Worm (Caenorhabditis elegans) whole organism, L1 larva: ENCODE results near the gene fbxa-37.

ENCODE experiments used
- C04F5.9 ChIP-seq: sonication (generic microtip); optimal IDR thresholded peaks from 2 replicates; lab custom pipeline; 2016; ENCODE audit warnings: missing genetic modification characterization, missing compliant biosample characterization
- C34B4.2 ChIP-seq: sonication (generic microtip); optimal IDR thresholded peaks from 2 replicates; lab custom pipeline; 2017; ENCODE audit warnings: mild to moderate bottlenecking, missing genetic modification characterization, missing compliant biosample characterization
- aha-1 ChIP-seq: fragments of 150-350 bp; optimal IDR thresholded peaks from 2 replicates; lab custom pipeline; 2014; ENCODE audit warnings: missing biosample characterization, missing genetic modification characterization
- ama-1 ChIP-seq: fragments of 150-350 bp; optimal IDR thresholded peaks from 2 replicates; lab custom pipeline; 2014
- blmp-1 ChIP-seq: fragments of 150-350 bp; optimal IDR thresholded peaks from 2 replicates; lab custom pipeline; 2014; ENCODE audit warnings: missing biosample characterization, missing genetic modification characterization
- ceh-90 ChIP-seq: sonication (generic microtip); optimal IDR thresholded peaks from 2 replicates; lab custom pipeline; 2016; ENCODE audit warnings: missing genetic modification characterization, missing compliant biosample characterization
- egl-27 ChIP-seq, 2 experiments: fragments of 150-350 bp in 1 of 2; sonication (generic microtip); optimal IDR thresholded peaks; 3 replicates each; lab custom pipeline; 2017 to 2018; ENCODE audit warnings: missing biosample characterization in 2 of 2, missing genetic modification characterization in 2 of 2, missing genetic modification reagents in 2 of 2
- elt-2 ChIP-seq: sonication (generic microtip); optimal IDR thresholded peaks from 2 replicates; lab custom pipeline; 2016; ENCODE audit warnings: missing genetic modification characterization, mild to moderate bottlenecking, inconsistent platforms, missing compliant biosample characterization, missing genetic modification reagents
- ets-5 ChIP-seq: fragments of 200-800 bp; sonication (Bioruptor generic); IDR thresholded peaks from 2 replicates; pipeline ENCODE4 v1.3.6; 2022; ENCODE audit warnings: missing genetic modification characterization, missing compliant biosample characterization
- fkh-10 ChIP-seq: sonication (generic microtip); optimal IDR thresholded peaks from 2 replicates; lab custom pipeline; 2017; ENCODE audit warnings: missing biosample characterization, missing genetic modification reagents, missing genetic modification characterization
- fos-1 ChIP-seq: fragments of 150-350 bp; optimal IDR thresholded peaks from 2 replicates; lab custom pipeline; 2014; ENCODE audit warnings: missing biosample characterization, missing genetic modification characterization
- lin-13 ChIP-seq: fragments of 150-350 bp; optimal IDR thresholded peaks from 2 replicates; lab custom pipeline; 2014; ENCODE audit warnings: missing biosample characterization, missing genetic modification reagents, missing genetic modification characterization
- lin-14 ChIP-seq: fragments of 200-800 bp; sonication (Bioruptor generic); optimal IDR thresholded peaks from 2 replicates; lab custom pipeline; 2018; ENCODE audit warnings: mild to moderate bottlenecking, missing genetic modification characterization, moderate library complexity, missing compliant biosample characterization
- lin-35 ChIP-seq, 2 experiments: fragments of 150-350 bp; optimal IDR thresholded peaks; 2 replicates each; lab custom pipeline; 2014; ENCODE audit warnings: missing biosample characterization in 2 of 2, missing genetic modification characterization in 2 of 2, missing genetic modification reagents in 2 of 2
- lin-39 ChIP-seq: fragments of 150-350 bp; optimal IDR thresholded peaks from 2 replicates; lab custom pipeline; 2014; ENCODE audit warnings: missing biosample characterization, missing genetic modification reagents, missing genetic modification characterization
- mep-1 ChIP-seq: fragments of 150-350 bp; optimal IDR thresholded peaks from 2 replicates; lab custom pipeline; 2014; ENCODE audit warnings: missing biosample characterization, missing genetic modification characterization
- nhr-19 ChIP-seq: fragments of 200-800 bp; sonication (Bioruptor generic); conservative IDR thresholded peaks from 2 replicates; pipeline ENCODE4 v1.3.6; 2022; ENCODE audit warnings: missing genetic modification characterization, missing compliant biosample characterization
- nhr-237 ChIP-seq: fragments of 150-350 bp; optimal IDR thresholded peaks from 2 replicates; lab custom pipeline; 2014; ENCODE audit warnings: missing biosample characterization, missing genetic modification characterization
- nhr-76 ChIP-seq: sonication (generic microtip); optimal IDR thresholded peaks from 2 replicates; lab custom pipeline; 2017; ENCODE audit warnings: missing biosample characterization, missing genetic modification characterization
- pag-3 ChIP-seq: sonication (generic microtip); optimal IDR thresholded peaks from 2 replicates; lab custom pipeline; 2017; ENCODE audit warnings: missing genetic modification characterization, mild to moderate bottlenecking, missing compliant biosample characterization, antibody characterized with exemption, borderline replicate concordance; ENCODE audit not compliant: insufficient read depth
- pqm-1 ChIP-seq: sonication (generic microtip); optimal IDR thresholded peaks from 3 replicates; lab custom pipeline; 2017; ENCODE audit warnings: missing biosample characterization, missing genetic modification characterization
- rnt-1 ChIP-seq: sonication (generic microtip); optimal IDR thresholded peaks from 2 replicates; lab custom pipeline; 2016; ENCODE audit warnings: mild to moderate bottlenecking, missing genetic modification characterization, moderate library complexity, missing compliant biosample characterization
- snu-23 ChIP-seq: sonication (generic microtip); optimal IDR thresholded peaks from 2 replicates; lab custom pipeline; 2016; ENCODE audit warnings: missing genetic modification characterization, missing compliant biosample characterization
- sup-37 ChIP-seq: fragments of 200-800 bp; sonication (Bioruptor generic); optimal IDR thresholded peaks from 2 replicates; lab custom pipeline; 2018; ENCODE audit warnings: mild to moderate bottlenecking, missing genetic modification characterization, missing compliant biosample characterization
- unc-62 ChIP-seq: fragments of 150-350 bp; optimal IDR thresholded peaks from 2 replicates; lab custom pipeline; 2014; ENCODE audit warnings: missing biosample characterization, missing genetic modification reagents, missing genetic modification characterization
- xbp-1 ChIP-seq: sonication (generic microtip); optimal IDR thresholded peaks from 2 replicates; lab custom pipeline; 2016; ENCODE audit warnings: missing genetic modification characterization, missing compliant biosample characterization
- zag-1 ChIP-seq: fragments of 150-350 bp; optimal IDR thresholded peaks from 2 replicates; lab custom pipeline; 2014; ENCODE audit warnings: missing biosample characterization, missing genetic modification characterization

The fbxa-37 gene

ce11 chrIII:1324513-1324912 is 39.7 kb downstream of the fbxa-37 start, which contains the start of gene fbxa-14:
fbxa-14 (minus strand) TSS chrIII:1324613.
- TF ChIP-seq elt-2 (tag; lab: Kevin White, UChicago) = no peak
- no peak for TF ChIP-seq nhr-237 (tag; lab: Kevin White, UChicago)
- no peak for TF ChIP-seq xbp-1
- no peak for TF ChIP-seq lin-35 (GFP tag; optimal IDR thresholded peaks at IDR 0.05; lab: Kevin White, UChicago)
- TF ChIP-seq ceh-90 (tag; lab: Kevin White, UChicago) = no peak
- TF ChIP-seq blmp-1 (tag; lab: Kevin White, UChicago) = no peak
- TF ChIP-seq egl-27 (tag; optimal IDR thresholded peaks at IDR 0.05; lab: Kevin White, UChicago) = no peak
- TF ChIP-seq pqm-1 (tag; lab: Kevin White, UChicago) = no peak
- no peak for TF ChIP-seq nhr-19 (GFP tag; lab: Robert Waterston, UW)
- TF ChIP-seq snu-23 (GFP tag; lab: Kevin White, UChicago) = no peak
- TF ChIP-seq ets-5 (GFP tag; lab: Robert Waterston, UW) = no peak
- TF ChIP-seq C04F5.9 = no peak
- no peak for TF ChIP-seq zag-1
- TF ChIP-seq C34B4.2 (tag; lab: Kevin White, UChicago) = no peak
- no peak for TF ChIP-seq lin-39 (tag; lab: Kevin White, UChicago)
- TF ChIP-seq fkh-10 (GFP tag; lab: Kevin White, UChicago) = no peak

ce11 chrIII:1326490-1326889 is 41.7 kb downstream of the fbxa-37 start, which contains the start of gene Y82E9BL.18:
Y82E9BL.18 (plus strand) TSS chrIII:1326790.
- TF ChIP-seq xbp-1 (no peak), lin-14 (GFP tag; lab: Kevin White, UChicago) (no peak), mep-1 (no peak), snu-23 (GFP tag; lab: Kevin White, UChicago) (no peak), unc-62 (GFP tag; lab: Kevin White, UChicago) (no peak), nhr-19 (GFP tag; lab: Robert Waterston, UW) (no peak), lin-13 (GFP tag; lab: Kevin White, UChicago) (no peak), C04F5.9 (no peak), pag-3 (no peak), nhr-76 (tag; lab: Kevin White, UChicago) (no peak), ama-1 (no peak), rnt-1 (tag; lab: Kevin White, UChicago) (no peak), fos-1 (tag; lab: Kevin White, UChicago) (no peak), blmp-1 (tag; lab: Kevin White, UChicago) (no peak), aha-1 (tag; lab: Kevin White, UChicago) (no peak)

- TF ChIP-seq elt-2 (tag; lab: Kevin White, UChicago) (peak; percentile 23), sup-37 (GFP tag; lab: Kevin White, UChicago) (no peak)
These were observed 47.1 kb downstream of the fbxa-37 start, which contains the start of gene Y82E9BL.19 for ce11 chrIII:1331894-1332293. Y82E9BL.19 (plus strand) TSS chrIII:1332016.
